Worm (Caenorhabditis elegans): ENCODE results near the gene C10C6.3.
A peak's percentile ranks its signal among the peaks of the same experiment; 100 is the strongest.

Gene C10C6.3

DNA sequence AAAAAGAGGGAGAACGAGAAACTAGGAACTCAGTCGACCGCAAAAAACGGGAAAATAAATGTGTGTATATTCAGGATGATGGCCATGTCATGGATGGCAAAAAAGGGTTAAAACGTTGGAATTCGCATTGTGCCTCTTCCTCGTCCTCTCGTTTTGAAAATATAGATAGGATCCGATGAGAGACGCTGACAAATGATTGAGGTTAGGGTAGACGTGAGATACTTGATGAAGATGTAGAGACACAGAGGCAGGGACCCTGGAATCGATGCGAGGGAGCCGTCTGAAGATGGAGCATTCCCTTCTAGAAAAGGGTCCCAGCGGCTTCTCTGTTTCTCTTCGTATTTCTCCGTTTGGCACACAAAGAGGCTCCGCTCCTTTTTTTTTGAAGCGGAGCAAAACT lies 29.9 kb upstream of the C10C6.3 start:
- TF ChIP-seq ama-1 (optimal IDR thresholded peaks at IDR 0.05) (no peak), F13C5.2 (tag; optimal IDR thresholded peaks at IDR 0.05) (peak; percentile 2)

DNA sequence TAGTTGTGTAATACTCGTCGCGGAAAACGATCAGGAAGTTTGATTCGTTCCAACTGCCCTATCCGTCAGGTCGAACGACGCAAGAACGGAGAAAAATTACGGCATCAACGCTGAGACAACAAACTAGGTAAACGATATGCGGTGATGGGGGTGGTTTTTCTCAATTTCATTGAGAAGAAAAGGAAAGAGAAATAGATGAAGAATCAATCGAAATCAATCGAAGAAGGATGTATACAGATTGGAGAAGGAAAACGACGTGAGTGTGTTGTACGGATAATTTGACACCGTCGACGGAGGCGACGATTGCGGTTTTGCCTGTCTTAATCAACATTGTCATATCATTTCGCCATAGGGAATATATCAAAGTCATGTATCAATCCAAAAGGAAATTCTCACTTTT lies 28.9 kb upstream of the C10C6.3 start:
- TF ChIP-seq B0310.2 (tag; optimal IDR thresholded peaks at IDR 0.05) (no peak), hnd-1 (tag; optimal IDR thresholded peaks at IDR 0.05) (no peak), ceh-36 (tag; optimal IDR thresholded peaks at IDR 0.05) (no peak), aly-1 (tag; optimal IDR thresholded peaks at IDR 0.05) (no peak), F13C5.2 (tag; optimal IDR thresholded peaks at IDR 0.05) (no peak), tbx-37 (GFP tag; conservative IDR thresholded peaks at IDR 0.05) (no peak), hmbx-1 (tag; optimal IDR thresholded peaks at IDR 0.05) (no peak), ceh-13 (GFP tag; optimal IDR thresholded peaks at IDR 0.05) (no peak), ama-1 (optimal IDR thresholded peaks at IDR 0.05) (no peak), pes-1 (GFP tag; IDR thresholded peaks at IDR 0.05) (no peak), ets-7 (tag; optimal IDR thresholded peaks at IDR 0.05) (no peak), sea-1 (GFP tag; conservative IDR thresholded peaks at IDR 0.05) (no peak), tbx-11 (GFP tag; IDR thresholded peaks at IDR 0.05) (no peak)

DNA sequence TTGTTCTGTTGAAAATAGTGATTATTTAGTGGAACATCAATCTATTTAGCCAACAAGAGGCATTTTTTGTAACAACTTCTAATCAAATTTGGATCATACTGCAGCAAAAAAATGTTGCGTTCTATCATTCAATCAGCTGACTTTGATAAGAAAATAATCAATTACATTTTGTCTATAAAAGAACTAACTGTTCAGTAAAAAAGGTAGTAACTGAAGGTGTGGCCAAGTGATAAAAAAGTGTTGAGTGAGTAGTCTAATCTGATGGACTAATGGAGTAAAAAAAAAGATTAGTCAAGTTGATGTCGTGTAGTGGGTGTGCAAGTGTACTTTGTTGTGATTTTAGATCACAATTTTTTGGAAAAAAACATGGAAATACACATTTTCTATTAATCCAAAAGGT lies 27.3 kb upstream of the C10C6.3 start:
- no peak for TF ChIP-seq sea-1 (GFP tag; conservative IDR thresholded peaks at IDR 0.05)
- no peak for TF ChIP-seq hnd-1 (tag; optimal IDR thresholded peaks at IDR 0.05)
- TF ChIP-seq pes-1 (GFP tag; IDR thresholded peaks at IDR 0.05), result no peak
- TF ChIP-seq ama-1 (optimal IDR thresholded peaks at IDR 0.05), result no peak
- TF ChIP-seq B0310.2 (tag; optimal IDR thresholded peaks at IDR 0.05), result no peak
- no peak for TF ChIP-seq flt-1 (GFP tag; IDR thresholded peaks at IDR 0.05)
- no peak for TF ChIP-seq ceh-13 (GFP tag; optimal IDR thresholded peaks at IDR 0.05)
- TF ChIP-seq ceh-36 (tag; optimal IDR thresholded peaks at IDR 0.05), result no peak
- no peak for TF ChIP-seq F13C5.2 (tag; optimal IDR thresholded peaks at IDR 0.05)
- no peak for TF ChIP-seq hmg-4 (GFP tag; optimal IDR thresholded peaks at IDR 0.05)
- no peak for TF ChIP-seq tra-4 (tag; optimal IDR thresholded peaks at IDR 0.05)
- TF ChIP-seq tbx-11 (GFP tag; IDR thresholded peaks at IDR 0.05), result no peak
- no peak for TF ChIP-seq tbx-37 (GFP tag; conservative IDR thresholded peaks at IDR 0.05)
- no peak for TF ChIP-seq hmbx-1 (tag; optimal IDR thresholded peaks at IDR 0.05)
- no peak for TF ChIP-seq ets-7 (tag; optimal IDR thresholded peaks at IDR 0.05)
- TF ChIP-seq aly-1 (tag; optimal IDR thresholded peaks at IDR 0.05), result no peak
- no peak for TF ChIP-seq scrt-1 (GFP tag; IDR thresholded peaks at IDR 0.05)

DNA sequence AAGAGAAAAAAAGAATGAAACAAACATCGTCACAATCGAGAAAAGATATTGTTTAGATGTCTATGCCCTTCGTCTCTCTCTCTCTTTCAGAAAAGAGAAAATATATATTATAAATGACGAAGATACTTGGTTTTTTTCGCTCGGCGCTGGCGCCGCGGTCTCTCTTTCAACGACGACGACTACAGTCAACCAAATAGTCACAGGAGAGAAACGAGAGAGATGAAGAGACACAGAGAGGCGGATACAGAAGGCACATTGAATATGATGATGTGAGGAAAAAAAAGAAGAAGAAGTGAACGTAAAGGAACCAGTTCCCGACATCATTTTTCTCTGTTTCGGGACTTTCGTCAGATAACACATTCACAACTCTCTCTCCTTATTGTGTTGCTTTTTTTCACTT lies 26.4 kb upstream of the C10C6.3 start:
- TF ChIP-seq scrt-1 (GFP tag; IDR thresholded peaks at IDR 0.05), result no peak
- TF ChIP-seq F13C5.2 (tag; optimal IDR thresholded peaks at IDR 0.05), result no peak
- TF ChIP-seq hmg-4 (GFP tag; optimal IDR thresholded peaks at IDR 0.05), result no peak
- TF ChIP-seq tbx-11 (GFP tag; IDR thresholded peaks at IDR 0.05), result no peak
- no peak for TF ChIP-seq ceh-13 (GFP tag; optimal IDR thresholded peaks at IDR 0.05)
- TF ChIP-seq tbx-37 (GFP tag; conservative IDR thresholded peaks at IDR 0.05), result no peak
- no peak for TF ChIP-seq hmbx-1 (tag; optimal IDR thresholded peaks at IDR 0.05)
- no peak for TF ChIP-seq pes-1 (GFP tag; IDR thresholded peaks at IDR 0.05)
- TF ChIP-seq ama-1 (optimal IDR thresholded peaks at IDR 0.05), result no peak
- no peak for TF ChIP-seq ets-7 (tag; optimal IDR thresholded peaks at IDR 0.05)
- no peak for TF ChIP-seq aly-1 (tag; optimal IDR thresholded peaks at IDR 0.05)
- no peak for TF ChIP-seq flt-1 (GFP tag; IDR thresholded peaks at IDR 0.05)
- no peak for TF ChIP-seq B0310.2 (tag; optimal IDR thresholded peaks at IDR 0.05)
- TF ChIP-seq sea-1 (GFP tag; conservative IDR thresholded peaks at IDR 0.05), result no peak
- TF ChIP-seq hnd-1 (tag; optimal IDR thresholded peaks at IDR 0.05), result no peak
- TF ChIP-seq ceh-36 (tag; optimal IDR thresholded peaks at IDR 0.05), result no peak
- TF ChIP-seq tra-4 (tag; optimal IDR thresholded peaks at IDR 0.05), result no peak

DNA sequence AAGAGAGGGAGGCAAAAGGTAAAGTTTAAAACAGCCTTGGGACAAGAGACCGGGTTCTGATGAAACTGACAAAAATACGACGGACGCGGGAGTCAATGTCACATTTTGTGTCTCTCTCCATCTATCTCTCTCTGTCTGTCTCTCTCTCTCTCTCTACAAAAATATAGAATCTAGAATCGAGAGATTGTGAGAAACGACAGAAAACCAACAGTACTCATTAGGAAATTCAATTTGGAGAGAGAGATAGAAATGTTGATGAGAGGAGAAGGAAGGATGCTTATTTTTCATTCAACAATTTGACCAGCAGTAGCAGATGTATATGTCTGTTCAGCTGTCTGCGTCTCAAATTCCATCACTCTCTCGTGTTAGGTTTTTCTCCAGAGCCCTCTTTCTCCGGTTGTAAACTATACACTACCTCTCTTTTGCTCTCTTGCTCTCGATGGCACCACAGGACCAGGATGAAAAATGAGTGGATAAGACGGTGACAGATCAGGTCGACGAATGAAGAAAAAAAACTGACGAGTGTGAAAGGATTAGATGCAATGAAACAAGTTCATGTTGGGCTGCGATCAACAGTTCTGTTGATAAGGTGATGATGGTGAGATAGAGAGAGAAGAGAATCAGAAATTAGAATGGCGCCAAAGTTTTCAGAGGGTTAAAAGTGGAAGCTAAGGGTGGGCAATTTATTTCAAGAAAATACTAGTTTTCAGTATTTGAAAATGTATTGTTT lies 24.8 kb upstream of the C10C6.3 start:
- TF ChIP-seq scrt-1 (GFP tag; IDR thresholded peaks at IDR 0.05) (no peak), B0310.2 (tag; optimal IDR thresholded peaks at IDR 0.05) (no peak), hmbx-1 (tag; optimal IDR thresholded peaks at IDR 0.05) (no peak), ets-7 (tag; optimal IDR thresholded peaks at IDR 0.05) (no peak), tbx-11 (GFP tag; IDR thresholded peaks at IDR 0.05) (no peak), ama-1 (optimal IDR thresholded peaks at IDR 0.05) (no peak), pes-1 (GFP tag; IDR thresholded peaks at IDR 0.05) (no peak), tra-4 (tag; optimal IDR thresholded peaks at IDR 0.05) (no peak), tbx-37 (GFP tag; conservative IDR thresholded peaks at IDR 0.05) (no peak), flt-1 (GFP tag; IDR thresholded peaks at IDR 0.05) (no peak), hnd-1 (tag; optimal IDR thresholded peaks at IDR 0.05) (no peak), aly-1 (tag; optimal IDR thresholded peaks at IDR 0.05) (no peak), hmg-4 (GFP tag; optimal IDR thresholded peaks at IDR 0.05) (no peak), ceh-36 (tag; optimal IDR thresholded peaks at IDR 0.05) (no peak), ceh-13 (GFP tag; optimal IDR thresholded peaks at IDR 0.05) (no peak), sea-1 (GFP tag; conservative IDR thresholded peaks at IDR 0.05) (no peak), F13C5.2 (tag; optimal IDR thresholded peaks at IDR 0.05) (no peak)

DNA sequence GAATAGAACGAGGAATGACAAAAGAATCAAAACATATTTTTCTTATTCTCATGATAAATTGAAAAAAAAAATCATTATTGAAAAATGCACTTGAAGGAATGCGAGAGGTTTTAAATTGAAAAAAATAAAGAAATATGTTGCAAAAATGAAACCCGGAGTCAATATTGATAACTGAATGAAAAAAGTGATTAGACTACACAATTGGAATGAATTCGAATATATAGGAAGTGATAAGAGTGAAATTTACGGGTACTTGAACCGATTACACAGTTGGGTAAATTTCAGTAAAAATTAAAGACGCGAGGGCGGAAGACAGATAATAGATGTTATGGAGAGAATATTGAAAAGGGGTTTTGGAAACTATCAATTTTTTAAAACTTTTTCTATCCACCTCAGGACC lies 24.1 kb upstream of the C10C6.3 start:
- no peak for TF ChIP-seq ceh-36 (tag; optimal IDR thresholded peaks at IDR 0.05)
- TF ChIP-seq tbx-11 (GFP tag; IDR thresholded peaks at IDR 0.05), result no peak
- TF ChIP-seq flt-1 (GFP tag; IDR thresholded peaks at IDR 0.05), result no peak
- no peak for TF ChIP-seq hmbx-1 (tag; optimal IDR thresholded peaks at IDR 0.05)
- TF ChIP-seq aly-1 (tag; optimal IDR thresholded peaks at IDR 0.05), result no peak
- TF ChIP-seq ama-1 (optimal IDR thresholded peaks at IDR 0.05), result no peak
- TF ChIP-seq ceh-13 (GFP tag; optimal IDR thresholded peaks at IDR 0.05), result no peak
- no peak for TF ChIP-seq tra-4 (tag; optimal IDR thresholded peaks at IDR 0.05)
- no peak for TF ChIP-seq ets-7 (tag; optimal IDR thresholded peaks at IDR 0.05)
- no peak for TF ChIP-seq F13C5.2 (tag; optimal IDR thresholded peaks at IDR 0.05)
- no peak for TF ChIP-seq pes-1 (GFP tag; IDR thresholded peaks at IDR 0.05)
- TF ChIP-seq scrt-1 (GFP tag; IDR thresholded peaks at IDR 0.05), result no peak
- TF ChIP-seq hnd-1 (tag; optimal IDR thresholded peaks at IDR 0.05), result no peak
- TF ChIP-seq sea-1 (GFP tag; conservative IDR thresholded peaks at IDR 0.05), result no peak
- TF ChIP-seq tbx-37 (GFP tag; conservative IDR thresholded peaks at IDR 0.05), result no peak
- TF ChIP-seq B0310.2 (tag; optimal IDR thresholded peaks at IDR 0.05), result no peak
- no peak for TF ChIP-seq hmg-4 (GFP tag; optimal IDR thresholded peaks at IDR 0.05)

All from whole organism, early embryonic.